Fruit fly (Drosophila melanogaster): ENCODE measurements around the gene CG13856.

- no peak for TF ChIP-seq CG12155 (GFP tag; optimal IDR thresholded peaks at IDR 0.05)
- TF ChIP-seq pan (optimal IDR thresholded peaks at IDR 0.05) = no peak
- no peak for TF ChIP-seq pan (GFP tag; optimal IDR thresholded peaks at IDR 0.05 in 1 of 2, IDR thresholded peaks at IDR 0.05 in 1 of 2)
- no peak for TF ChIP-seq CG6175 (GFP tag; IDR thresholded peaks at IDR 0.05)
- TF ChIP-seq Dref (GFP tag; IDR thresholded peaks at IDR 0.05) = no peak
- TF ChIP-seq CG3281 (GFP tag; optimal IDR thresholded peaks at IDR 0.05) = no peak
These were observed 34.2 kb upstream of the CG13856 start for dm6 chr3R:22368077-22368776.
